Worm (Caenorhabditis elegans) whole organism, midembryonic: Measurements from ENCODE around the gene paml-1.

ENCODE experiments used
- cog-1 ChIP-seq: sonication (generic microtip); optimal IDR thresholded peaks from 2 replicates; lab custom pipeline; 2016; ENCODE audit warnings: missing genetic modification characterization, missing compliant biosample characterization
- klf-2 ChIP-seq: fragments of 200-800 bp; sonication (Bioruptor generic); conservative IDR thresholded peaks from 2 replicates; pipeline ENCODE4 v1.3.6; 2022; ENCODE audit warnings: missing genetic modification reagents, missing genetic modification characterization, missing compliant biosample characterization
- tab-1 ChIP-seq: fragments of 200-800 bp; sonication (Bioruptor generic); IDR thresholded peaks from 2 replicates; pipeline ENCODE4 v1.3.6; 2022; ENCODE audit warnings: missing genetic modification characterization, missing compliant biosample characterization
- ztf-23 ChIP-seq: fragments of 200-800 bp; sonication (Bioruptor generic); IDR thresholded peaks from 2 replicates; pipeline ENCODE4 v1.3.6; 2022; ENCODE audit warnings: missing genetic modification reagents, missing genetic modification characterization, missing compliant biosample characterization

ce11 chrIII:10218587-10218986 is 15.3 kb downstream of the paml-1 start, which contains the start of the genes rde-4 and cox-14:
- TF ChIP-seq klf-2 (GFP tag; lab: Robert Waterston, UW): no peak
- no peak for TF ChIP-seq cog-1 (tag; lab: Kevin White, UChicago)
- no peak for TF ChIP-seq ztf-23 (GFP tag; lab: Robert Waterston, UW)
- no peak for TF ChIP-seq tab-1
